Fruit fly (Drosophila melanogaster) whole organism, embryonic: Measurements from ENCODE around the gene sti.

Experiments used
- Bgb ChIP-seq: fragments of 200-800 bp; sonication (Bioruptor generic); IDR thresholded peaks from 2 replicates; pipeline ENCODE4 v1.3.6; 2022; ENCODE audit warnings: missing biosample characterization, missing genetic modification characterization; ENCODE audit not compliant: partially characterized antibody
- CG10979 ChIP-seq: fragments of 200-800 bp; sonication (Bioruptor generic); optimal IDR thresholded peaks from 2 replicates; lab custom pipeline; 2018; ENCODE audit warnings: missing biosample characterization, mild to moderate bottlenecking, missing genetic modification characterization, moderate library complexity
- CG12391 ChIP-seq: fragments of 200-800 bp; sonication (Bioruptor generic); optimal IDR thresholded peaks from 3 replicates; lab custom pipeline; 2018; ENCODE audit warnings: missing biosample characterization, mild to moderate bottlenecking, missing genetic modification characterization, moderate library complexity
- CG12659 ChIP-seq: fragments of 200-800 bp; sonication (Bioruptor generic); optimal IDR thresholded peaks from 3 replicates; lab custom pipeline; 2017; ENCODE audit warnings: mild to moderate bottlenecking, missing biosample characterization, missing genetic modification reagents, missing genetic modification characterization
- CG16813 ChIP-seq: fragments of 200-800 bp; sonication (Bioruptor generic); IDR thresholded peaks from 3 replicates; pipeline ENCODE4 v1.3.6; 2022; ENCODE audit warnings: missing biosample characterization, missing genetic modification characterization; ENCODE audit not compliant: partially characterized antibody
- CG18262 ChIP-seq: fragments of 200-800 bp; optimal IDR thresholded peaks from 3 replicates; lab custom pipeline; 2019; ENCODE audit warnings: missing biosample characterization, mild to moderate bottlenecking, missing genetic modification characterization, moderate library complexity
- CG18599 ChIP-seq: fragments of 200-800 bp; sonication (Bioruptor generic); optimal IDR thresholded peaks from 3 replicates; lab custom pipeline; 2017; ENCODE audit warnings: missing biosample characterization, missing genetic modification characterization, mild to moderate bottlenecking, moderate library complexity, missing genetic modification reagents
- CG2129 ChIP-seq: fragments of 200-800 bp; sonication (Bioruptor generic); IDR thresholded peaks from 2 replicates; pipeline ENCODE4 v1.3.6; 2022; ENCODE audit warnings: missing biosample characterization, missing genetic modification characterization; ENCODE audit not compliant: partially characterized antibody
- CG2712 ChIP-seq: fragments of 200-800 bp; optimal IDR thresholded peaks from 3 replicates; lab custom pipeline; 2019; ENCODE audit warnings: missing biosample characterization, mild to moderate bottlenecking, missing genetic modification characterization, moderate library complexity
- CG3995 ChIP-seq: fragments of 200-800 bp; sonication (Bioruptor generic); optimal IDR thresholded peaks from 3 replicates; lab custom pipeline; 2016; ENCODE audit warnings: missing biosample characterization, missing genetic modification characterization
- CG42726 ChIP-seq: fragments of 200-800 bp; sonication (Bioruptor generic); IDR thresholded peaks from 2 replicates; pipeline ENCODE4 v1.3.6; 2022; ENCODE audit warnings: missing biosample characterization, missing genetic modification characterization; ENCODE audit not compliant: partially characterized antibody
- CG4617 ChIP-seq: fragments of 200-800 bp; sonication (Bioruptor generic); optimal IDR thresholded peaks from 3 replicates; lab custom pipeline; 2016; ENCODE audit warnings: missing biosample characterization, missing genetic modification characterization, borderline replicate concordance
- CG6254 ChIP-seq: fragments of 200-800 bp; sonication (Bioruptor generic); optimal IDR thresholded peaks from 3 replicates; lab custom pipeline; 2017; ENCODE audit warnings: mild to moderate bottlenecking, missing biosample characterization, missing genetic modification reagents, missing genetic modification characterization
- CG6791 ChIP-seq: fragments of 200-800 bp; sonication (Bioruptor generic); IDR thresholded peaks from 3 replicates; pipeline ENCODE4 v1.3.6; 2022; ENCODE audit warnings: missing biosample characterization, missing genetic modification characterization; ENCODE audit not compliant: partially characterized antibody
- CG9797 ChIP-seq: fragments of 200-800 bp; sonication (Bioruptor generic); optimal IDR thresholded peaks from 3 replicates; lab custom pipeline; 2018; ENCODE audit warnings: missing biosample characterization, mild to moderate bottlenecking, missing genetic modification characterization
- CG9876 ChIP-seq: fragments of 200-800 bp; sonication (Bioruptor generic); optimal IDR thresholded peaks from 2 replicates; lab custom pipeline; 2016; ENCODE audit warnings: missing biosample characterization, missing genetic modification characterization
- Doc3 ChIP-seq: fragments of 200-800 bp; sonication (Bioruptor generic); IDR thresholded peaks from 3 replicates; pipeline ENCODE4 v1.3.6; 2022; ENCODE audit warnings: missing biosample characterization, missing genetic modification characterization; ENCODE audit not compliant: partially characterized antibody
- Dref ChIP-seq: fragments of 200-800 bp; sonication (Bioruptor generic); IDR thresholded peaks from 2 replicates; pipeline ENCODE4 v1.3.6; 2022; ENCODE audit warnings: missing biosample characterization, missing genetic modification characterization
- Ets65A ChIP-seq: fragments of 200-800 bp; sonication (Bioruptor generic); peaks from one replicate; lab custom pipeline; 2016; ENCODE audit warnings: missing biosample characterization, missing genetic modification characterization
- Ets97D ChIP-seq: fragments of 200-800 bp; sonication (Bioruptor generic); optimal IDR thresholded peaks from 3 replicates; lab custom pipeline; 2016; ENCODE audit warnings: missing biosample characterization, missing genetic modification characterization
- Hr39 ChIP-seq: fragments of >200 bp; optimal IDR thresholded peaks from 2 replicates; lab custom pipeline; 2017
- Hr51 ChIP-seq, 2 experiments: fragments of 200-800 bp; sonication (Bioruptor generic); optimal IDR thresholded peaks; 2 replicates in 1 of 2; 3 replicates in 1 of 2; lab custom pipeline; 2016 to 2018; ENCODE audit warnings: missing biosample characterization in 2 of 2, missing genetic modification characterization in 2 of 2, mild to moderate bottlenecking in 1 of 2, moderate library complexity in 1 of 2
- Lpt ChIP-seq: fragments of >200 bp; optimal IDR thresholded peaks from 2 replicates; lab custom pipeline; 2018; ENCODE audit warnings: missing biosample characterization, missing genetic modification characterization
- MBD-R2 ChIP-seq: fragments of 200-800 bp; sonication (Bioruptor generic); IDR thresholded peaks from 2 replicates; pipeline ENCODE4 v1.3.6; 2022; ENCODE audit warnings: missing biosample characterization, missing genetic modification characterization
- Nf-YA ChIP-seq: fragments of 200-800 bp; sonication (Bioruptor generic); IDR thresholded peaks from 2 replicates; pipeline ENCODE4 v1.3.6; 2022; ENCODE audit warnings: missing biosample characterization, missing genetic modification characterization
- Scr ChIP-seq: fragments of 200-800 bp; sonication (Bioruptor generic); IDR thresholded peaks from 2 replicates; pipeline ENCODE4 v1.3.6; 2022; ENCODE audit warnings: missing biosample characterization, missing genetic modification characterization; ENCODE audit not compliant: partially characterized antibody
- Sox102F ChIP-seq: fragments of 200-800 bp; sonication (Bioruptor generic); optimal IDR thresholded peaks from 2 replicates; lab custom pipeline; 2018; ENCODE audit warnings: missing biosample characterization, mild to moderate bottlenecking, missing genetic modification characterization, moderate library complexity
- Sry-δ ChIP-seq: fragments of 200-800 bp; sonication (Bioruptor generic); optimal IDR thresholded peaks from 2 replicates; lab custom pipeline; 2016; ENCODE audit warnings: missing biosample characterization, missing genetic modification characterization
- Stat92E ChIP-seq, 3 experiments: fragments of >200 bp in 2 of 3; fragments of 200-800 bp in 1 of 3; sonication (Bioruptor generic) in 1 of 3; optimal IDR thresholded peaks; 2 replicates each; lab custom pipeline; 2017 to 2019; ENCODE audit warnings: missing biosample characterization in 3 of 3, missing genetic modification characterization in 3 of 3, mild to moderate bottlenecking in 1 of 3, moderate library complexity in 1 of 3
- YL-1 ChIP-seq: fragments of 200-800 bp; sonication (Bioruptor generic); optimal IDR thresholded peaks from 3 replicates; lab custom pipeline; 2017; ENCODE audit warnings: missing biosample characterization, mild to moderate bottlenecking, missing genetic modification characterization
- amos ChIP-seq: fragments of 200-800 bp; sonication (Bioruptor generic); IDR thresholded peaks from 2 replicates; pipeline ENCODE4 v1.3.6; 2022; ENCODE audit warnings: missing biosample characterization, missing genetic modification characterization; ENCODE audit not compliant: partially characterized antibody
- crol ChIP-seq: fragments of 200-800 bp; sonication (Bioruptor generic); IDR thresholded peaks from 2 replicates; pipeline ENCODE4 v1.3.6; 2022; ENCODE audit warnings: missing biosample characterization, missing genetic modification characterization
- dpn ChIP-seq, 2 experiments: fragments of 200-800 bp; sonication (Bioruptor generic); optimal IDR thresholded peaks; 3 replicates each; lab custom pipeline; 2016; ENCODE audit warnings: missing biosample characterization in 2 of 2, missing genetic modification characterization in 2 of 2
- emc ChIP-seq: fragments of 200-800 bp; sonication (Bioruptor generic); optimal IDR thresholded peaks from 2 replicates; lab custom pipeline; 2016; ENCODE audit warnings: missing biosample characterization, missing genetic modification characterization
- insv ChIP-seq, 2 experiments: fragments of 200-800 bp; sonication (Bioruptor generic); optimal IDR thresholded peaks; 3 replicates each; lab custom pipeline; 2016 to 2018; ENCODE audit warnings: missing biosample characterization in 2 of 2, missing genetic modification characterization in 2 of 2
- inv ChIP-seq: fragments of 200-800 bp; sonication (Bioruptor generic); IDR thresholded peaks from 2 replicates; pipeline ENCODE4 v1.3.6; 2022; ENCODE audit warnings: missing biosample characterization, missing genetic modification characterization; ENCODE audit not compliant: partially characterized antibody
- knrl ChIP-seq: fragments of 200-800 bp; sonication (Bioruptor generic); IDR thresholded peaks from 3 replicates; pipeline ENCODE4 v1.3.6; 2022; ENCODE audit warnings: missing biosample characterization, missing genetic modification characterization; ENCODE audit not compliant: partially characterized antibody
- nerfin-2 ChIP-seq: fragments of 200-800 bp; sonication (Bioruptor generic); IDR thresholded peaks from 2 replicates; pipeline ENCODE4 v1.3.6; 2022; ENCODE audit warnings: missing biosample characterization, missing genetic modification characterization; ENCODE audit not compliant: partially characterized antibody
- phol ChIP-seq: fragments of 200-800 bp; sonication (Bioruptor generic); optimal IDR thresholded peaks from 3 replicates; lab custom pipeline; 2018; ENCODE audit warnings: missing biosample characterization, mild to moderate bottlenecking, missing genetic modification characterization, moderate library complexity
- sna ChIP-seq: fragments of 200-800 bp; sonication (Bioruptor generic); IDR thresholded peaks from 2 replicates; pipeline ENCODE4 v1.3.6; 2022; ENCODE audit warnings: missing biosample characterization, missing genetic modification characterization; ENCODE audit not compliant: partially characterized antibody
- sr ChIP-seq: fragments of 200-800 bp; sonication (Bioruptor generic); IDR thresholded peaks from 3 replicates; pipeline ENCODE4 v1.3.6; 2022; ENCODE audit warnings: missing biosample characterization, missing genetic modification characterization
- tin ChIP-seq: fragments of 200-800 bp; sonication (Bioruptor generic); optimal IDR thresholded peaks from 3 replicates; lab custom pipeline; 2016; ENCODE audit warnings: missing biosample characterization, missing genetic modification characterization
- tna ChIP-seq: fragments of 200-800 bp; sonication (Bioruptor generic); IDR thresholded peaks from 2 replicates; pipeline ENCODE4 v1.3.6; 2022; ENCODE audit warnings: missing biosample characterization, missing genetic modification characterization; ENCODE audit not compliant: partially characterized antibody
- trem ChIP-seq: fragments of 200-800 bp; optimal IDR thresholded peaks from 3 replicates; lab custom pipeline; 2019; ENCODE audit warnings: missing biosample characterization, mild to moderate bottlenecking, missing genetic modification characterization, moderate library complexity
- unc-4 ChIP-seq: fragments of 200-800 bp; sonication (Bioruptor generic); IDR thresholded peaks from 2 replicates; pipeline ENCODE4 v1.3.6; 2022; ENCODE audit warnings: missing biosample characterization, missing genetic modification characterization; ENCODE audit not compliant: partially characterized antibody
- vnd ChIP-seq: fragments of 200-800 bp; sonication (Bioruptor generic); IDR thresholded peaks from 3 replicates; pipeline ENCODE4 v1.3.6; 2022; ENCODE audit warnings: missing biosample characterization, missing genetic modification characterization; ENCODE audit not compliant: partially characterized antibody
- vvl ChIP-seq: fragments of 200-800 bp; sonication (Bioruptor generic); IDR thresholded peaks from 2 replicates; pipeline ENCODE4 v1.3.6; 2022; ENCODE audit warnings: missing biosample characterization, missing genetic modification characterization
- zf30C ChIP-seq: fragments of 200-800 bp; sonication (Bioruptor generic); optimal IDR thresholded peaks from 3 replicates; lab custom pipeline; 2018; ENCODE audit warnings: missing biosample characterization, mild to moderate bottlenecking, missing genetic modification characterization

Gene sti

DNA sequence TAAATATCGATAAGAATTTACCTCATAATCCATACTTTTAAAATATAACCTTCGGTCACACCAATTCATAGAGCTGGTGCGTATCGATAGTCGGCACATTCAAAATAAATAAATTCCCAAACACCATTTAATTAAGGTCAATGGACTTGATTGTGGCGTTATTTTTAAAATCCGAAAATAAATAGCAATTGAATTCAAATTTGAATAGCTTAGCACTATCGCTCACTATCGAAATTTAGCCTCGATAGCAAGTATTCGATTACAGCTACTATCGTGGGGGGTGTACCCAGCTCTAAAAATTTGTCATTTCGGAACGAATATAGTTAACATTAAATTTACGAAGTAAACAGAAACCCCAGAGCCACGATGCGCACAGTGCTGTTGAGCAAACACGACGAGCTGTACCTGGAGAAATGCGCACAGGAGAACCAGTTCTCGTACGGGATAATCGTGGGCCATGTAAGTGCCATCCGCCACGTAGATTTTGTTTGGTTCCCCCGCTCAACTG lies 43.1 kb downstream of the sti start, which contains the start of gene CG10616 (continued):
- TF ChIP-seq CG12391 (tag; lab: Kevin White, UChicago) (peak; percentile 31), insv (GFP tag; optimal IDR thresholded peaks at IDR 0.05; lab: Kevin White, UChicago) (peak in 1 of 2 experiments; percentile 15), YL-1 (GFP tag; lab: Kevin White, UChicago) (peak; percentile 47), CG3995 (GFP tag; lab: Kevin White, UChicago) (peak; percentile 35), CG6254 (GFP tag; lab: Kevin White, UChicago) (no peak), crol (GFP tag; lab: Robert Waterston, UW) (no peak), Stat92E (GFP tag; optimal IDR thresholded peaks at IDR 0.05; lab: Kevin White, UChicago) (peak in 1 of 3 experiments; percentile 61), tna (GFP tag; lab: Robert Waterston, UW) (peak; percentile 71), CG18599 (GFP tag; lab: Kevin White, UChicago) (no peak), CG4617 (GFP tag; lab: Kevin White, UChicago) (peak; percentile 53), vvl (GFP tag; lab: Robert Waterston, UW) (0 out of 2 replicates have a peak, but pooled peaks have one; percentile 13), CG16813 (GFP tag; lab: Robert Waterston, UW) (peak; percentile 95), Sox102F (GFP tag; lab: Kevin White, UChicago) (no peak), CG9876 (GFP tag; lab: Kevin White, UChicago) (no peak), CG18262 (tag; lab: Kevin White, UChicago) (peak; percentile 16), sr (GFP tag; lab: Robert Waterston, UW) (no peak), Hr39 (lab: Kevin White, UChicago) (no peak), CG42726 (GFP tag; lab: Robert Waterston, UW) (peak; percentile 71; the same call in 1 of the 2 replicates), dpn (GFP tag; optimal IDR thresholded peaks at IDR 0.05; lab: Kevin White, UChicago) (peak in 1 of 2 experiments; percentile 18), CG2129 (GFP tag; lab: Robert Waterston, UW) (peak; percentile 95), Doc3 (GFP tag; lab: Robert Waterston, UW) (peak; percentile 97), CG2712 (tag; lab: Kevin White, UChicago) (peak; percentile 37), CG6791 (GFP tag; lab: Robert Waterston, UW) (peak; percentile 94), Bgb (GFP tag; lab: Robert Waterston, UW) (peak; percentile 92), trem (tag; lab: Kevin White, UChicago) (peak; percentile 76), sna (GFP tag; lab: Robert Waterston, UW) (peak; percentile 98), Lpt (no peak), tin (GFP tag; lab: Kevin White, UChicago) (no peak), zf30C (GFP tag; lab: Kevin White, UChicago) (no peak), amos (peak; percentile 86), CG12659 (peak; percentile 22), Ets97D (peak; percentile 66), Scr (GFP tag; lab: Robert Waterston, UW) (peak; percentile 98), knrl (GFP tag; lab: Robert Waterston, UW) (peak; percentile 94), Sry-δ (GFP tag; lab: Kevin White, UChicago) (peak; percentile 97), nerfin-2 (GFP tag; lab: Robert Waterston, UW) (peak; percentile 92), CG10979 (no peak), Dref (peak; percentile 77), Hr51 (GFP tag; optimal IDR thresholded peaks at IDR 0.05; lab: Kevin White, UChicago) (no peak), vnd (peak; percentile 95), phol (peak; percentile 45), MBD-R2 (GFP tag; lab: Robert Waterston, UW) (peak; percentile 57), emc (no peak), Ets65A (GFP tag; lab: Kevin White, UChicago) (peak; percentile 35), unc-4 (GFP tag; lab: Robert Waterston, UW) (peak; percentile 93), Nf-YA (GFP tag; lab: Robert Waterston, UW) (no peak), CG9797 (GFP tag; lab: Kevin White, UChicago) (peak; percentile 66), inv (GFP tag; lab: Robert Waterston, UW) (peak; percentile 93)
